Fruit fly (Drosophila melanogaster): ENCODE measurements around the gene CG13685.

- no peak for TF ChIP-seq nau (GFP tag; optimal IDR thresholded peaks at IDR 0.05)
- no peak for TF ChIP-seq Hand (GFP tag; optimal IDR thresholded peaks at IDR 0.05)
- TF ChIP-seq pb (GFP tag; optimal IDR thresholded peaks at IDR 0.05) = no peak
- no peak for TF ChIP-seq psq (GFP tag; optimal IDR thresholded peaks at IDR 0.05)
- no peak for TF ChIP-seq seq (GFP tag; IDR thresholded peaks at IDR 0.05)
- no peak for TF ChIP-seq ci (GFP tag; IDR thresholded peaks at IDR 0.05)
- TF ChIP-seq btn (GFP tag; optimal IDR thresholded peaks at IDR 0.05) = no peak
- TF ChIP-seq usp (GFP tag; optimal IDR thresholded peaks at IDR 0.05) = no peak
- TF ChIP-seq CG3163 (GFP tag; optimal IDR thresholded peaks at IDR 0.05) = no peak
- TF ChIP-seq CG11398 (GFP tag; optimal IDR thresholded peaks at IDR 0.05) = no peak
These were observed 45.6 kb downstream of the CG13685 start for dm6 chr3L:7792775-7793174.
